Fruit fly (Drosophila melanogaster) whole organism, embryonic: ENCODE measurements around the gene CG46460.

Experiments used
- Asciz ChIP-seq: fragments of 200-800 bp; sonication (Bioruptor generic); optimal IDR thresholded peaks from 2 replicates; lab custom pipeline; 2017; ENCODE audit warnings: missing biosample characterization, mild to moderate bottlenecking, missing genetic modification characterization, missing genetic modification reagents
- CG12071 ChIP-seq: fragments of 200-800 bp; sonication (Bioruptor generic); optimal IDR thresholded peaks from 3 replicates; lab custom pipeline; 2018; ENCODE audit warnings: missing biosample characterization, mild to moderate bottlenecking, missing genetic modification characterization
- CG15696 ChIP-seq: fragments of 200-800 bp; sonication (Bioruptor generic); optimal IDR thresholded peaks from 2 replicates; lab custom pipeline; 2019; ENCODE audit warnings: missing biosample characterization, mild to moderate bottlenecking, missing genetic modification characterization, moderate library complexity
- CG17328 ChIP-seq: fragments of 200-800 bp; sonication (Bioruptor generic); IDR thresholded peaks from 2 replicates; pipeline ENCODE4 v1.3.6; 2022; ENCODE audit warnings: missing biosample characterization, missing genetic modification characterization
- CG18599 ChIP-seq: fragments of 200-800 bp; sonication (Bioruptor generic); optimal IDR thresholded peaks from 3 replicates; lab custom pipeline; 2017; ENCODE audit warnings: missing biosample characterization, missing genetic modification characterization, mild to moderate bottlenecking, moderate library complexity, missing genetic modification reagents
- CG18619 ChIP-seq: fragments of 200-800 bp; sonication (Bioruptor generic); optimal IDR thresholded peaks from 3 replicates; lab custom pipeline; 2017; ENCODE audit warnings: missing biosample characterization, mild to moderate bottlenecking, missing genetic modification characterization
- CG2199 ChIP-seq: fragments of 200-800 bp; sonication (Bioruptor generic); IDR thresholded peaks from 3 replicates; pipeline ENCODE4 v1.3.6; 2022; ENCODE audit warnings: missing biosample characterization, missing genetic modification characterization
- CG32532 ChIP-seq: fragments of 200-800 bp; sonication (Bioruptor generic); IDR thresholded peaks from 2 replicates; pipeline ENCODE4 v1.3.6; 2022; ENCODE audit warnings: missing biosample characterization, missing genetic modification characterization
- CG32772 ChIP-seq: fragments of 200-800 bp; sonication (Bioruptor generic); IDR thresholded peaks from 2 replicates; pipeline ENCODE4 v1.3.6; 2022; ENCODE audit warnings: missing biosample characterization, missing genetic modification characterization
- CG3995 ChIP-seq: fragments of 200-800 bp; sonication (Bioruptor generic); optimal IDR thresholded peaks from 3 replicates; lab custom pipeline; 2016; ENCODE audit warnings: missing biosample characterization, missing genetic modification characterization
- CG5180 ChIP-seq: fragments of 200-800 bp; sonication (Bioruptor generic); optimal IDR thresholded peaks from 3 replicates; lab custom pipeline; 2017; ENCODE audit warnings: missing biosample characterization, missing genetic modification characterization, mild to moderate bottlenecking, moderate library complexity, missing genetic modification reagents
- CG6654 ChIP-seq: fragments of 200-800 bp; sonication (Bioruptor generic); optimal IDR thresholded peaks from 2 replicates; lab custom pipeline; 2017; ENCODE audit warnings: missing biosample characterization, mild to moderate bottlenecking, missing genetic modification characterization
- CG6689 ChIP-seq: fragments of 200-800 bp; sonication (Bioruptor generic); IDR thresholded peaks from 2 replicates; pipeline ENCODE4 v1.3.6; 2022; ENCODE audit warnings: missing biosample characterization, missing genetic modification characterization
- CG7987 ChIP-seq: fragments of 200-800 bp; sonication (Bioruptor generic); optimal IDR thresholded peaks from 2 replicates; lab custom pipeline; 2018; ENCODE audit warnings: missing biosample characterization, mild to moderate bottlenecking, missing genetic modification characterization, moderate library complexity
- Drgx ChIP-seq: fragments of 200-800 bp; sonication (Bioruptor generic); IDR thresholded peaks from 2 replicates; pipeline ENCODE4 v1.3.6; 2022; ENCODE audit warnings: missing biosample characterization, missing genetic modification characterization
- Gug ChIP-seq: fragments of 200-800 bp; sonication (Bioruptor generic); IDR thresholded peaks from 4 replicates; pipeline ENCODE4 v1.3.6; 2022; ENCODE audit warnings: missing biosample characterization, missing genetic modification characterization
- Hand ChIP-seq: fragments of 200-800 bp; sonication (Bioruptor generic); optimal IDR thresholded peaks from 2 replicates; lab custom pipeline; 2017; ENCODE audit warnings: mild to moderate bottlenecking, missing biosample characterization, missing genetic modification reagents, missing genetic modification characterization
- HmgZ ChIP-seq: fragments of 200-800 bp; sonication (Bioruptor generic); optimal IDR thresholded peaks from 2 replicates; lab custom pipeline; 2018; ENCODE audit warnings: missing biosample characterization, mild to moderate bottlenecking, missing genetic modification characterization
- Hr78 ChIP-seq, 2 experiments: fragments of 200-800 bp in 1 of 2; fragments of >200 bp in 1 of 2; sonication (Bioruptor generic) in 1 of 2; optimal IDR thresholded peaks; 2 replicates each; lab custom pipeline; 2017 to 2019; ENCODE audit warnings: missing biosample characterization in 2 of 2, missing genetic modification characterization in 2 of 2, mild to moderate bottlenecking in 1 of 2, moderate library complexity in 1 of 2
- Kr ChIP-seq: fragments of 200-800 bp; sonication (Bioruptor generic); optimal IDR thresholded peaks from 2 replicates; lab custom pipeline; 2017; ENCODE audit warnings: missing biosample characterization, mild to moderate bottlenecking, missing genetic modification characterization
- Med ChIP-seq: fragments of 200-800 bp; sonication (Bioruptor generic); peaks from one replicate; lab custom pipeline; 2016; ENCODE audit warnings: missing biosample characterization, missing genetic modification characterization, mild to moderate bottlenecking, inconsistent platforms, moderate library complexity
- Pdp1 ChIP-seq, 2 experiments: fragments of 200-800 bp; sonication (Bioruptor generic); optimal IDR thresholded peaks; 3 replicates each; lab custom pipeline; 2016; ENCODE audit warnings: missing biosample characterization in 2 of 2, missing genetic modification characterization in 2 of 2, mild to moderate bottlenecking in 1 of 2, moderate library complexity in 1 of 2
- Sox102F ChIP-seq: fragments of 200-800 bp; sonication (Bioruptor generic); optimal IDR thresholded peaks from 2 replicates; lab custom pipeline; 2018; ENCODE audit warnings: missing biosample characterization, mild to moderate bottlenecking, missing genetic modification characterization, moderate library complexity
- Trl ChIP-seq, 3 experiments: fragments of >200 bp in 2 of 3; fragments of 200-800 bp in 1 of 3; sonication (Bioruptor generic) in 1 of 3; optimal IDR thresholded peaks; 2 replicates in 1 of 3; 3 replicates in 2 of 3; lab custom pipeline; 2016 to 2017; ENCODE audit warnings: missing biosample characterization in 1 of 3, missing genetic modification characterization in 1 of 3
- Vsx1 ChIP-seq: fragments of 200-800 bp; sonication (Bioruptor generic); optimal IDR thresholded peaks from 2 replicates; lab custom pipeline; 2017; ENCODE audit warnings: missing biosample characterization, mild to moderate bottlenecking, missing genetic modification characterization, missing genetic modification reagents
- ab ChIP-seq: fragments of 200-800 bp; sonication (Bioruptor generic); optimal IDR thresholded peaks from 2 replicates; lab custom pipeline; 2016; ENCODE audit warnings: missing biosample characterization, missing genetic modification characterization
- ci ChIP-seq: fragments of 200-800 bp; sonication (Bioruptor generic); IDR thresholded peaks from 3 replicates; pipeline ENCODE4 v1.3.6; 2022; ENCODE audit warnings: missing biosample characterization, missing genetic modification characterization
- crol ChIP-seq: fragments of 200-800 bp; sonication (Bioruptor generic); IDR thresholded peaks from 2 replicates; pipeline ENCODE4 v1.3.6; 2022; ENCODE audit warnings: missing biosample characterization, missing genetic modification characterization
- eve ChIP-seq, 2 experiments: fragments of >200 bp; optimal IDR thresholded peaks; 2 replicates each; lab custom pipeline; 2017; ENCODE audit warnings: missing biosample characterization in 2 of 2, missing genetic modification characterization in 2 of 2
- ftz-f1 ChIP-seq: fragments of 200-800 bp; sonication (Bioruptor generic); optimal IDR thresholded peaks from 2 replicates; lab custom pipeline; 2016; ENCODE audit warnings: missing biosample characterization, missing genetic modification characterization
- gce ChIP-seq: fragments of 200-800 bp; sonication (Bioruptor generic); IDR thresholded peaks from 3 replicates; pipeline ENCODE4 v1.3.6; 2022; ENCODE audit warnings: missing biosample characterization, missing genetic modification characterization
- lab ChIP-seq: fragments of 200-800 bp; sonication (Bioruptor generic); optimal IDR thresholded peaks from 3 replicates; lab custom pipeline; 2017; ENCODE audit warnings: missing biosample characterization, missing genetic modification characterization, mild to moderate bottlenecking, moderate library complexity, missing genetic modification reagents
- lola ChIP-seq, 3 experiments: fragments of >200 bp in 2 of 3; fragments of 200-800 bp in 1 of 3; sonication (Bioruptor generic) in 1 of 3; optimal IDR thresholded peaks; 2 replicates each; lab custom pipeline; 2017 to 2019; ENCODE audit warnings: missing biosample characterization in 3 of 3, missing genetic modification characterization in 3 of 3, mild to moderate bottlenecking in 1 of 3, moderate library complexity in 1 of 3
- nerfin-1 ChIP-seq: fragments of 200-800 bp; sonication (Bioruptor generic); optimal IDR thresholded peaks from 3 replicates; lab custom pipeline; 2019; ENCODE audit warnings: missing biosample characterization, mild to moderate bottlenecking, missing genetic modification characterization, moderate library complexity
- oc ChIP-seq: fragments of 200-800 bp; sonication (Bioruptor generic); optimal IDR thresholded peaks from 2 replicates; lab custom pipeline; 2018; ENCODE audit warnings: missing biosample characterization, mild to moderate bottlenecking, missing genetic modification characterization, moderate library complexity
- org-1 ChIP-seq: fragments of 200-800 bp; sonication (Bioruptor generic); optimal IDR thresholded peaks from 2 replicates; lab custom pipeline; 2017; ENCODE audit warnings: missing biosample characterization, missing genetic modification characterization
- pita ChIP-seq: fragments of 200-800 bp; sonication (Bioruptor generic); optimal IDR thresholded peaks from 2 replicates; lab custom pipeline; 2017; ENCODE audit warnings: missing biosample characterization, mild to moderate bottlenecking, missing genetic modification characterization
- pzg ChIP-seq: fragments of 200-800 bp; sonication (Bioruptor generic); optimal IDR thresholded peaks from 3 replicates; lab custom pipeline; 2018; ENCODE audit warnings: missing biosample characterization, mild to moderate bottlenecking, missing genetic modification characterization, moderate library complexity
- repo ChIP-seq: fragments of 200-800 bp; sonication (Bioruptor generic); optimal IDR thresholded peaks from 2 replicates; lab custom pipeline; 2016; ENCODE audit warnings: missing biosample characterization, missing genetic modification characterization
- sens-2 ChIP-seq: fragments of 200-800 bp; sonication (Bioruptor generic); IDR thresholded peaks from 2 replicates; pipeline ENCODE4 v1.3.6; 2022; ENCODE audit warnings: missing biosample characterization, missing genetic modification characterization
- sna ChIP-seq: fragments of 200-800 bp; sonication (Bioruptor generic); IDR thresholded peaks from 2 replicates; pipeline ENCODE4 v1.3.6; 2022; ENCODE audit warnings: missing biosample characterization, missing genetic modification characterization; ENCODE audit not compliant: partially characterized antibody
- sob ChIP-seq: fragments of 200-800 bp; sonication (Bioruptor generic); IDR thresholded peaks from 2 replicates; pipeline ENCODE4 v1.3.6; 2022; ENCODE audit warnings: missing biosample characterization, missing genetic modification characterization
- tap ChIP-seq: fragments of 200-800 bp; optimal IDR thresholded peaks from 3 replicates; lab custom pipeline; 2019; ENCODE audit warnings: missing biosample characterization, mild to moderate bottlenecking, missing genetic modification characterization, moderate library complexity
- toy ChIP-seq: fragments of 200-800 bp; sonication (Bioruptor generic); IDR thresholded peaks from 2 replicates; pipeline ENCODE4 v1.3.6; 2022; ENCODE audit warnings: missing biosample characterization, missing genetic modification characterization
- trem ChIP-seq: fragments of 200-800 bp; optimal IDR thresholded peaks from 3 replicates; lab custom pipeline; 2019; ENCODE audit warnings: missing biosample characterization, mild to moderate bottlenecking, missing genetic modification characterization, moderate library complexity
- vnd ChIP-seq: fragments of 200-800 bp; sonication (Bioruptor generic); IDR thresholded peaks from 3 replicates; pipeline ENCODE4 v1.3.6; 2022; ENCODE audit warnings: missing biosample characterization, missing genetic modification characterization; ENCODE audit not compliant: partially characterized antibody

CG46460 gene

DNA sequence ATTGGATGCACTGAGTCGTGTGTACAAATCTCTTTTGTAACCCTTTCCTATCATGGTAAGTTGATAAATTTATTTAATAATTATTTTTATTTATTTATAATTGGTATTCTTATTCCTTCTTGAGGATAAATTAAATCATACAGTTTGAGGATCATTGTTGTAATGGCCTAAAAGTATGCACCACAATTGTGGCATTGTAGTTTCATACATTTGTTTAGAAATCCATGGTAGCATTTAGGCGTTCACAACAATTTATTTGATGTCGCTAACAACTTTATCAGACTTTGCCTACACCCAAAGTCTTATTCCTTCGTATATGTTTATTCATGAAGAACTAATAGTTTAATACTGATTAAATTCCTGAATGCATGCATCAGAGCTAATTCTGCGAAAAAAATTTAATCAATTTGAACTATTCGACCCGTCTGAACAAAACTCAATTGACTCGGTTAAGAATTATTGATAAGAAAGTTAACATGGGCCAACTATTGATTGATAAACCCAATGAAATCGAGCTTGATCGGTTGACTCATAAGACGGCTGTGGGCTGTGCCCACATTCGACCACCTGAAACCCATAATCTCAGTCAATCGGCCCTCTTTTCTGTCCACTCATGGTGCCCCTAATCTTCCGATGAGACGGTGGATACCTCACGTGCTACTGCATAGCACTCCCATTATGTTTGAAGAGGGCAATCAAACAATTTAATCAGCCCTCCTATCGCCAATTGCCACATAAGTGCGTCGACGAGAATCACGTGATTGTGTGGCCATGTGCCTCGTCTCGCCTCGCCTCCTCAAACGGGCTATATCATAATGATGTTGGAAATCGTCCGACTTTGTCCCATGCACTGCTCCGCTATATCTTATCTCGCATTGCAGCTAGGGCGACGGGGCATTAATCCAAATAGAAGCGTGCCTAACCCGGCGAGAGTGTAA, 7.5 kb downstream of the CG46460 start (continued):
- TF ChIP-seq CG32532 (peak; percentile 44), Trl (optimal IDR thresholded peaks at IDR 0.05; lab: Kevin White, UChicago) (no peak), Trl (GFP tag; optimal IDR thresholded peaks at IDR 0.05; lab: Kevin White, UChicago) (no peak), Sox102F (GFP tag; lab: Kevin White, UChicago) (no peak), Drgx (GFP tag; lab: Robert Waterston, UW) (peak; percentile 28; the same call in 1 of the 2 replicates), toy (GFP tag; lab: Robert Waterston, UW) (0 out of 2 replicates have a peak, but pooled peaks have one; percentile 17), CG17328 (GFP tag; lab: Robert Waterston, UW) (no peak), lab (GFP tag; lab: Kevin White, UChicago) (peak; percentile 32), Med (GFP tag; lab: Kevin White, UChicago) (peak; percentile 23), pzg (GFP tag; lab: Kevin White, UChicago) (no peak), CG7987 (GFP tag; lab: Kevin White, UChicago) (peak; percentile 92), CG12071 (GFP tag; lab: Kevin White, UChicago) (peak; percentile 33), nerfin-1 (no peak), ftz-f1 (GFP tag; lab: Kevin White, UChicago) (peak; percentile 10), HmgZ (peak; percentile 43), Gug (GFP tag; lab: Robert Waterston, UW) (no peak), CG15696 (tag; lab: Kevin White, UChicago) (no peak), vnd (GFP tag; lab: Robert Waterston, UW) (peak; percentile 67), org-1 (peak; percentile 39), CG2199 (GFP tag; lab: Robert Waterston, UW) (peak; percentile 68; the same call in 1 of the 3 replicates), Kr (GFP tag; lab: Kevin White, UChicago) (peak; percentile 16), crol (GFP tag; lab: Robert Waterston, UW) (peak; percentile 60), trem (tag; lab: Kevin White, UChicago) (no peak), Pdp1 (GFP tag; optimal IDR thresholded peaks at IDR 0.05; lab: Kevin White, UChicago) (peak in 1 of 2 experiments; percentile 35), eve (GFP tag; optimal IDR thresholded peaks at IDR 0.05; lab: Kevin White, UChicago) (no peak), lola (GFP tag; optimal IDR thresholded peaks at IDR 0.05; lab: Kevin White, UChicago) (no peak), CG6689 (GFP tag; lab: Robert Waterston, UW) (no peak), ci (peak; percentile 37; the same call in 1 of the 3 replicates), Hand (no peak), Hr78 (GFP tag; optimal IDR thresholded peaks at IDR 0.05; lab: Kevin White, UChicago) (peak in 1 of 2 experiments; percentile 95), sens-2 (GFP tag; lab: Robert Waterston, UW) (0 out of 2 replicates have a peak, but pooled peaks have one; percentile 11), CG3995 (GFP tag; lab: Kevin White, UChicago) (no peak), CG32772 (peak; percentile 29; the same call in 1 of the 2 replicates), Vsx1 (peak; percentile 72), gce (GFP tag; lab: Robert Waterston, UW) (no peak), Asciz (GFP tag; lab: Kevin White, UChicago) (peak; percentile 23), CG5180 (GFP tag; lab: Kevin White, UChicago) (peak; percentile 42), oc (tag; lab: Kevin White, UChicago) (peak; percentile 13), repo (GFP tag; lab: Kevin White, UChicago) (no peak), pita (no peak), ab (GFP tag; lab: Kevin White, UChicago) (no peak), CG6654 (GFP tag; lab: Kevin White, UChicago) (peak; percentile 96), CG18599 (GFP tag; lab: Kevin White, UChicago) (peak; percentile 24), sna (GFP tag; lab: Robert Waterston, UW) (no peak), CG18619 (GFP tag; lab: Kevin White, UChicago) (no peak), sob (GFP tag; lab: Robert Waterston, UW) (no peak), tap (tag; lab: Kevin White, UChicago) (no peak)
